Worm (Caenorhabditis elegans) whole organism, young adult: ENCODE measurements around the gene flr-4.
A peak's percentile ranks its signal among the peaks of the same experiment; 100 is the strongest.

Experiments
- F10E7.11 ChIP-seq: sonication (generic microtip); optimal IDR thresholded peaks from 2 replicates; lab custom pipeline; 2017; ENCODE audit warnings: mild to moderate bottlenecking, missing genetic modification characterization, moderate library complexity, missing compliant biosample characterization
- F52B5.7 ChIP-seq: sonication (generic microtip); optimal IDR thresholded peaks from 2 replicates; lab custom pipeline; 2016; ENCODE audit warnings: mild to moderate bottlenecking, missing genetic modification characterization, missing compliant biosample characterization
- K11D2.4 ChIP-seq: fragments of 200-800 bp; sonication (Bioruptor generic); IDR thresholded peaks from 2 replicates; pipeline ENCODE4 v1.3.6; 2022; ENCODE audit warnings: missing genetic modification reagents, missing genetic modification characterization, missing compliant biosample characterization
- Y53F4B.3 ChIP-seq: fragments of 200-800 bp; sonication (Bioruptor generic); IDR thresholded peaks from 2 replicates; pipeline ENCODE4 v1.3.6; 2022; ENCODE audit warnings: missing genetic modification reagents, missing genetic modification characterization, missing compliant biosample characterization
- Y56A3A.18 ChIP-seq: fragments of 200-800 bp; sonication (Bioruptor generic); IDR thresholded peaks from 2 replicates; pipeline ENCODE4 v1.3.6; 2022; ENCODE audit warnings: missing genetic modification reagents, missing genetic modification characterization, missing compliant biosample characterization
- aptf-3 ChIP-seq: fragments of 200-800 bp; sonication (Bioruptor generic); IDR thresholded peaks from 2 replicates; pipeline ENCODE4 v1.3.6; 2022; ENCODE audit warnings: missing genetic modification characterization, missing compliant biosample characterization
- attf-5 ChIP-seq: fragments of 200-800 bp; sonication (Bioruptor generic); optimal IDR thresholded peaks from 2 replicates; lab custom pipeline; 2018; ENCODE audit warnings: mild to moderate bottlenecking, missing genetic modification characterization, missing compliant biosample characterization
- cebp-2 ChIP-seq: fragments of 200-800 bp; sonication (Bioruptor generic); IDR thresholded peaks from 2 replicates; pipeline ENCODE4 v1.3.6; 2022; ENCODE audit warnings: missing genetic modification characterization, missing compliant biosample characterization
- ceh-27 ChIP-seq: fragments of 200-800 bp; sonication (Bioruptor generic); optimal IDR thresholded peaks from 2 replicates; lab custom pipeline; 2018; ENCODE audit warnings: mild to moderate bottlenecking, missing genetic modification characterization, moderate library complexity, missing compliant biosample characterization
- ceh-91 ChIP-seq: fragments of 200-800 bp; sonication (Bioruptor generic); IDR thresholded peaks from 2 replicates; pipeline ENCODE4 v1.3.6; 2022; ENCODE audit warnings: missing genetic modification reagents, missing genetic modification characterization, missing compliant biosample characterization
- chd-7 ChIP-seq: sonication (generic microtip); optimal IDR thresholded peaks from 2 replicates; lab custom pipeline; 2016; ENCODE audit warnings: mild to moderate bottlenecking, missing genetic modification characterization, moderate library complexity, missing compliant biosample characterization
- dpl-1 ChIP-seq: fragments of 150-350 bp; optimal IDR thresholded peaks from 2 replicates; lab custom pipeline; 2014; ENCODE audit warnings: missing biosample characterization, missing genetic modification reagents, missing genetic modification characterization
- egl-44 ChIP-seq: fragments of 200-800 bp; sonication (Bioruptor generic); IDR thresholded peaks from 2 replicates; pipeline ENCODE4 v1.3.6; 2022; ENCODE audit warnings: missing genetic modification reagents, missing genetic modification characterization, missing compliant biosample characterization
- egrh-3 ChIP-seq: fragments of 200-800 bp; sonication (Bioruptor generic); IDR thresholded peaks from 2 replicates; pipeline ENCODE4 v1.3.6; 2022; ENCODE audit warnings: missing genetic modification reagents, missing genetic modification characterization, missing compliant biosample characterization
- ekl-4 ChIP-seq: fragments of 200-800 bp; sonication (Bioruptor generic); IDR thresholded peaks from 2 replicates; pipeline ENCODE4 v1.3.6; 2022; ENCODE audit warnings: missing genetic modification reagents, missing genetic modification characterization, missing compliant biosample characterization
- gei-17 ChIP-seq: fragments of 200-800 bp; sonication (Bioruptor generic); optimal IDR thresholded peaks from 2 replicates; lab custom pipeline; 2018; ENCODE audit warnings: mild to moderate bottlenecking, missing genetic modification characterization, missing compliant biosample characterization
- hmg-20 ChIP-seq: fragments of 200-800 bp; sonication (Bioruptor generic); IDR thresholded peaks from 2 replicates; pipeline ENCODE4 v1.3.6; 2022; ENCODE audit warnings: missing genetic modification reagents, missing genetic modification characterization, missing compliant biosample characterization
- lsy-27 ChIP-seq: sonication (generic microtip); optimal IDR thresholded peaks from 2 replicates; lab custom pipeline; 2017; ENCODE audit warnings: missing genetic modification characterization, mild to moderate bottlenecking, missing compliant biosample characterization, antibody characterized with exemption, missing genotype, borderline replicate concordance; ENCODE audit not compliant: insufficient read depth
- mxl-1 ChIP-seq: sonication (generic microtip); optimal IDR thresholded peaks from 2 replicates; lab custom pipeline; 2016; ENCODE audit warnings: missing genetic modification characterization, missing compliant biosample characterization
- nfya-2 ChIP-seq: fragments of 200-800 bp; sonication (Bioruptor generic); IDR thresholded peaks from 2 replicates; pipeline ENCODE4 v1.3.6; 2022; ENCODE audit warnings: missing genetic modification reagents, missing genetic modification characterization, missing compliant biosample characterization
- nhr-27 ChIP-seq: fragments of 200-800 bp; sonication (Bioruptor generic); optimal IDR thresholded peaks from 2 replicates; lab custom pipeline; 2018; ENCODE audit warnings: mild to moderate bottlenecking, missing genetic modification characterization, moderate library complexity, missing compliant biosample characterization
- nhr-90 ChIP-seq: sonication (generic microtip); optimal IDR thresholded peaks from 2 replicates; lab custom pipeline; 2016; ENCODE audit warnings: missing genotype, mild to moderate bottlenecking, missing genetic modification characterization, missing compliant biosample characterization
- pha-4 ChIP-seq: fragments of 150-350 bp; sonication (generic microtip); optimal IDR thresholded peaks from 2 replicates; lab custom pipeline; 2014; ENCODE audit warnings: missing biosample characterization, missing genetic modification reagents, missing genetic modification characterization
- rcor-1 ChIP-seq: fragments of 200-800 bp; sonication (Bioruptor generic); IDR thresholded peaks from 2 replicates; pipeline ENCODE4 v1.3.6; 2022; ENCODE audit warnings: missing genetic modification reagents, missing genetic modification characterization, missing compliant biosample characterization
- rec-8 ChIP-seq, 2 experiments: sonication (generic microtip); optimal IDR thresholded peaks; 2 replicates each; lab custom pipeline; 2016; ENCODE audit warnings: mild to moderate bottlenecking in 2 of 2, missing genetic modification characterization in 2 of 2, missing genetic modification reagents in 2 of 2, missing genotype in 2 of 2, missing biosample characterization in 1 of 2, missing compliant biosample characterization in 1 of 2, moderate library complexity in 1 of 2
- repo-1 ChIP-seq: sonication (generic microtip); optimal IDR thresholded peaks from 2 replicates; lab custom pipeline; 2017; ENCODE audit warnings: mild to moderate bottlenecking, missing genetic modification characterization, missing compliant biosample characterization
- snpc-4 ChIP-seq, 5 experiments: fragments of 150-350 bp in 1 of 5; sonication (generic microtip) in 4 of 5; optimal IDR thresholded peaks; 2 replicates each; lab custom pipeline; 2014 to 2018; ENCODE audit warnings: missing genetic modification characterization in 5 of 5, missing biosample characterization in 3 of 5, antibody characterized with exemption in 2 of 5, mild to moderate bottlenecking in 2 of 5, missing compliant biosample characterization in 2 of 5, missing genotype in 2 of 5, moderate library complexity in 2 of 5, missing genetic modification reagents in 1 of 5
- tbp1 ChIP-seq: fragments of 200-800 bp; sonication (Bioruptor generic); optimal IDR thresholded peaks from 2 replicates; lab custom pipeline; 2018; ENCODE audit warnings: mild to moderate bottlenecking, missing genetic modification characterization, missing compliant biosample characterization
- tbx-9 ChIP-seq: sonication (generic microtip); optimal IDR thresholded peaks from 2 replicates; lab custom pipeline; 2016; ENCODE audit warnings: borderline replicate concordance, missing genetic modification characterization, inconsistent platforms, missing compliant biosample characterization
- tlf-1 ChIP-seq: fragments of 200-800 bp; sonication (Bioruptor generic); optimal IDR thresholded peaks from 2 replicates; lab custom pipeline; 2018; ENCODE audit warnings: mild to moderate bottlenecking, missing genetic modification characterization, missing compliant biosample characterization
- zfh-2 ChIP-seq: fragments of 200-800 bp; sonication (Bioruptor generic); conservative IDR thresholded peaks from 2 replicates; pipeline ENCODE4 v1.3.6; 2022; ENCODE audit warnings: missing genetic modification reagents, missing genetic modification characterization, missing compliant biosample characterization
- ztf-22 ChIP-seq: fragments of 200-800 bp; sonication (Bioruptor generic); optimal IDR thresholded peaks from 2 replicates; lab custom pipeline; 2018; ENCODE audit warnings: mild to moderate bottlenecking, missing genetic modification characterization, moderate library complexity, missing compliant biosample characterization

Gene flr-4

DNA sequence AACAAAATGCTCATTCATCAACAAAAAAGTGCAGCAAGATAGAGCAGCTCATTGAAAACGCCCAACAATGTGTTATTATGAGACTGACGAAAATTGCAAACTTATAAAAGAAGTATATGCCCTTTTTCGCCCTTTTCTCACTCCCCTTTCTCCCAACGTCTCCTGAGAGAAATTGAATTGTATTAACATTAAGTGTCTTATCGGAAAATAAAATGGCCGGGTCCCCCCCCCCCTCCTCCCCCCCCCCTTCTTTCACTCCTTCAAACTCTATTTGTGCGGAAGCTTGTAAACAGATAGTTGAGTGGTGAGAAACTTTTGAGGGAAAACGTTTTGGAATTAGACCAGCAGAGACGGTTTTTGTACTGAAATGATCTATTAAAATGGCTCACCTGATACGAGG, 37.5 kb downstream of the flr-4 start:
- TF ChIP-seq ztf-22 (GFP tag; lab: Kevin White, UChicago): no peak
- no peak for TF ChIP-seq mxl-1
- TF ChIP-seq tbx-9 (tag; lab: Kevin White, UChicago): no peak
- TF ChIP-seq egl-44 (GFP tag; lab: Robert Waterston, UW): no peak
- no peak for TF ChIP-seq K11D2.4 (GFP tag; lab: Robert Waterston, UW)
- TF ChIP-seq rec-8 (tag; optimal IDR thresholded peaks at IDR 0.05; lab: Kevin White, UChicago): no peak
- TF ChIP-seq repo-1 (tag; lab: Kevin White, UChicago): no peak
- no peak for TF ChIP-seq ekl-4 (GFP tag; lab: Robert Waterston, UW)
- no peak for TF ChIP-seq tlf-1 (GFP tag; lab: Kevin White, UChicago)
- TF ChIP-seq ceh-91 (GFP tag; lab: Robert Waterston, UW): no peak
- TF ChIP-seq F52B5.7: no peak
- TF ChIP-seq lsy-27 (tag; lab: Kevin White, UChicago): no peak
- no peak for TF ChIP-seq gei-17 (GFP tag; lab: Kevin White, UChicago)
- no peak for TF ChIP-seq nhr-90 (tag; lab: Kevin White, UChicago)

DNA sequence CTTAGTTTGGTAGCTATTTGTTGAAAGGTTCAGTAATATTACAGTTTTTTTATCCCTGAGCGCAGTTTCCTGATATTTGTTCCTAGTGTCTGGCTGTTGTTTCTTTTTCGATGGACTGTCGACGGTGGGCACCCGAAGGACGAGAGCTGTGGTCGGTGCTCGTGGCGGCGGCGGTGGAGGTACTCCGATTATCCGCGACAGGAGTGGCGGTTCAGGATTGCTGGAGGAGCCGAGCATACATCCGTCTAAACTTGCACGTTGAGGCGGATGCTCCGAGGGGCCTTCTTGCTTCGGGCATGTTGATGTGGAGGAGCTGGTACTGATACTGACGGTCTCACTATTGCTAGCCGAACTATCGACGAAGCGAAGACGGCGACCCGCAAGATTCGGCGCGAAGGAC, 38.1 kb downstream of the flr-4 start:
- TF ChIP-seq zfh-2 (GFP tag; lab: Robert Waterston, UW): peak; percentile 76
- no peak for TF ChIP-seq Y56A3A.18 (GFP tag; lab: Robert Waterston, UW)
- 0 out of 2 replicates have a peak, but pooled peaks have one; percentile 9 for TF ChIP-seq cebp-2
- TF ChIP-seq egrh-3 (GFP tag; lab: Robert Waterston, UW): peak; percentile 67; the same call in 1 of the 2 replicates
- no peak for TF ChIP-seq ceh-27 (GFP tag; lab: Kevin White, UChicago)
- TF ChIP-seq dpl-1 (GFP tag; lab: Kevin White, UChicago): no peak
- TF ChIP-seq, all 124 proteins: peak for 3

DNA sequence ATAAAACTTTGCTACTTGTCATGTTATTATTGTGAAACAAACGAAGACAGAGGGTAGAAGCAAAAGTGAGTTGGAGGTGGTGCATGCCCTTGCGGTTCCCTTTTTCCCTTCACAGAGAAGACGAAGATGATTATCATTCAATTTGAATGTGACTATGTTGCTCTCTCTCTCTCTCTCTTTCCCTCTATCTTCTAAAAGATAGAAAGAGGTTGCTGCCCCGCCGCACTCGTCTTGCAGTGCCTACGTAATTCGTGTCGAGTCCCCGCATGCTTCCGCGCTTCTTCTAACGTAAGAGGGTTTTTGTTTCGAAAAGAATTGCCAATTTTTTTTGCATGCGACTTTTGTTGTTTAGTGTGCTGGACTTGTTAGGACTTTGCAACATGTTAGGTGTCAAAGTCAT, 39.0 kb downstream of the flr-4 start:
- no peak for TF ChIP-seq snpc-4 (GFP tag; optimal IDR thresholded peaks at IDR 0.05; lab: Kevin White, UChicago)
- no peak for TF ChIP-seq snpc-4 (tag; optimal IDR thresholded peaks at IDR 0.05; lab: Kevin White, UChicago)
- TF ChIP-seq tbp1 (GFP tag; lab: Kevin White, UChicago): no peak
- no peak for TF ChIP-seq hmg-20 (GFP tag; lab: Robert Waterston, UW)
- no peak for TF ChIP-seq nfya-2 (GFP tag; lab: Robert Waterston, UW)
- TF ChIP-seq F10E7.11: no peak
- TF ChIP-seq Y53F4B.3 (GFP tag; lab: Robert Waterston, UW): no peak
- no peak for TF ChIP-seq attf-5 (GFP tag; lab: Kevin White, UChicago)
- TF ChIP-seq rcor-1 (GFP tag; lab: Robert Waterston, UW): no peak

DNA sequence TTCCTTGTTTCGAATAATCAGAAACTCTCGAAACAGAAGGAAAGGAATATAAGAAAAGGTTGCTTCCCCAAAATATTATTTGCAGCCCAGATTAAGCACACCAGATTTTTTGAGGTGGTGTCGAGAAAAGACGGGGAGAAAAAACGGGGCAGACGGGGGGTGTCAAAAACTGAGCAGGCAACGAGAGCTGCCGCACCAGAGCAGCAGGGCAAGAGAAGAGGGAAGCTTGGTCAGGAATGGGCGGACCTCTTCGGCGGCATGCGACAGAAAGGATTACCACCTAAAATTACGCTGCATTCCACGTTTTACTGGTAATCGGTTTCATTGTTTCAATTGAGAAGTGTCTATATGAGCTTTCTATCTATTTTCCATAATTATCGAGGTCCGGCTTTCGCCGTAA, 42.9 kb downstream of the flr-4 start:
- peak; percentile 22; the same call in 1 of the 2 replicates for TF ChIP-seq egrh-3 (GFP tag; lab: Robert Waterston, UW)
- no peak for TF ChIP-seq aptf-3 (GFP tag; lab: Robert Waterston, UW)
- peak; percentile 53; the same call in 1 of the 2 replicates for TF ChIP-seq zfh-2 (GFP tag; lab: Robert Waterston, UW)
- no peak for TF ChIP-seq nhr-27 (tag; lab: Kevin White, UChicago)

DNA sequence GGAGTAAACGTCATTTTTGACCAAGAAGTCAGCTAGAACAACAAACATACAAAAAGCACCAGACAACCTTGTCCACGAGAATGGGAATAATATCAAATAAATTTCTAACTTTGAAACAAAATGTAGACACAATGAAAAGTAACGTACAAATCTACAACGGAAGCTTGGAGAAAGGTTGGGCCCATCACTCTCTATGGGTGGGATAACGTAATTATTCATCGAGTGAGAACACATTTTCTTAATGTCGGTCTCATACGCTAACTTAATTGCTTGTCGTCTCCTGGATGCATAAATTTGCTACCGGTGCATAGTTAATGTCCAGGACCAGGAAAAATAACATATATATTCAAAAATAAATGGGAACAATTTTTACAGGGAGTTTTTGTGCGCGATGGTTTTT, 44.0 kb downstream of the flr-4 start:
- TF ChIP-seq chd-7 (tag; lab: Kevin White, UChicago) (no peak), pha-4 (tag; lab: Kevin White, UChicago) (no peak)
